Worm (Caenorhabditis elegans): ENCODE measurements around the gene tig-2.

ce11 chrV:4755308-4756029 is 25.5 kb upstream of the tig-2 start, which contains the start of gene pgl-3:
- TF ChIP-seq tab-1 (GFP tag; IDR thresholded peaks at IDR 0.05) (no peak), flt-1 (GFP tag; IDR thresholded peaks at IDR 0.05) (no peak), med-1 (GFP tag; optimal IDR thresholded peaks at IDR 0.05; ENCODE audit: insufficient read depth) (no peak), ref-1 (GFP tag; conservative IDR thresholded peaks at IDR 0.05) (no peak), T22C8.4 (GFP tag; IDR thresholded peaks at IDR 0.05) (no peak), klf-2 (GFP tag; conservative IDR thresholded peaks at IDR 0.05) (no peak), ztf-29 (GFP tag; IDR thresholded peaks at IDR 0.05) (no peak)

Measured in whole organism, midembryonic.